Worm (Caenorhabditis elegans) whole organism, late embryonic: ENCODE measurements around the gene K04E7.1.

Experiments used
- C08G9.2 ChIP-seq: sonication (generic microtip); optimal IDR thresholded peaks from 2 replicates; lab custom pipeline; 2016; ENCODE audit warnings: mild to moderate bottlenecking, missing genetic modification characterization, moderate library complexity, missing compliant biosample characterization
- F13H6.1 ChIP-seq: sonication (generic microtip); optimal IDR thresholded peaks from 2 replicates; lab custom pipeline; 2016; ENCODE audit warnings: missing genetic modification characterization, missing compliant biosample characterization
- K02D7.2 ChIP-seq: sonication (generic microtip); optimal IDR thresholded peaks from 2 replicates; lab custom pipeline; 2017; ENCODE audit warnings: mild to moderate bottlenecking, missing genetic modification characterization, missing compliant biosample characterization
- ama-1 ChIP-seq: fragments of 150-350 bp; optimal IDR thresholded peaks from 2 replicates; lab custom pipeline; 2014
- ceh-18 ChIP-seq: sonication (generic microtip); optimal IDR thresholded peaks from 2 replicates; lab custom pipeline; 2016; ENCODE audit warnings: missing genetic modification characterization, missing compliant biosample characterization
- ceh-19 ChIP-seq: fragments of 200-800 bp; sonication (Bioruptor generic); optimal IDR thresholded peaks from 2 replicates; lab custom pipeline; 2018; ENCODE audit warnings: mild to moderate bottlenecking, missing genetic modification characterization, missing compliant biosample characterization
- ceh-24 ChIP-seq: sonication (generic microtip); optimal IDR thresholded peaks from 2 replicates; lab custom pipeline; 2016; ENCODE audit warnings: mild to moderate bottlenecking, missing genetic modification characterization, missing compliant biosample characterization
- ceh-45 ChIP-seq: fragments of 200-800 bp; sonication (Bioruptor generic); IDR thresholded peaks from 2 replicates; pipeline ENCODE4 v1.3.6; 2022; ENCODE audit warnings: missing genetic modification reagents, missing genetic modification characterization, missing compliant biosample characterization
- che-1 ChIP-seq: sonication (generic microtip); optimal IDR thresholded peaks from 2 replicates; lab custom pipeline; 2016; ENCODE audit warnings: mild to moderate bottlenecking, missing genetic modification characterization, missing compliant biosample characterization
- elt-2 ChIP-seq: sonication (generic microtip); optimal IDR thresholded peaks from 2 replicates; lab custom pipeline; 2016; ENCODE audit warnings: missing genetic modification reagents, missing genetic modification characterization, missing compliant biosample characterization
- ets-4 ChIP-seq: sonication (generic microtip); optimal IDR thresholded peaks from 2 replicates; lab custom pipeline; 2016; ENCODE audit warnings: missing genetic modification characterization, missing compliant biosample characterization
- eyg-1 ChIP-seq: sonication (generic microtip); optimal IDR thresholded peaks from 2 replicates; lab custom pipeline; 2016; ENCODE audit warnings: missing genotype, missing genetic modification characterization, missing compliant biosample characterization
- fkh-6 ChIP-seq: sonication (generic microtip); optimal IDR thresholded peaks from 2 replicates; lab custom pipeline; 2016; ENCODE audit warnings: missing genetic modification characterization, missing compliant biosample characterization
- hlh-13 ChIP-seq: fragments of 200-800 bp; sonication (Bioruptor generic); optimal IDR thresholded peaks from 2 replicates; lab custom pipeline; 2018; ENCODE audit warnings: mild to moderate bottlenecking, missing genetic modification characterization, missing compliant biosample characterization
- hlh-15 ChIP-seq: sonication (generic microtip); optimal IDR thresholded peaks from 2 replicates; lab custom pipeline; 2016; ENCODE audit warnings: missing genetic modification characterization, missing compliant biosample characterization
- hlh-6 ChIP-seq: sonication (generic microtip); optimal IDR thresholded peaks from 2 replicates; lab custom pipeline; 2016; ENCODE audit warnings: missing genotype, missing genetic modification characterization, missing compliant biosample characterization
- lim-6 ChIP-seq: sonication (generic microtip); optimal IDR thresholded peaks from 2 replicates; lab custom pipeline; 2016; ENCODE audit warnings: missing genetic modification characterization, missing compliant biosample characterization
- mec-3 ChIP-seq: sonication (generic microtip); optimal IDR thresholded peaks from 2 replicates; lab custom pipeline; 2016; ENCODE audit warnings: borderline replicate concordance, missing genetic modification characterization, missing compliant biosample characterization
- nfya-1 ChIP-seq: sonication (generic microtip); optimal IDR thresholded peaks from 2 replicates; lab custom pipeline; 2017; ENCODE audit warnings: missing genetic modification characterization, mild to moderate bottlenecking, missing compliant biosample characterization, antibody characterized with exemption, moderate library complexity
- pat-9 ChIP-seq: fragments of 200-800 bp; sonication (Bioruptor generic); optimal IDR thresholded peaks from 2 replicates; lab custom pipeline; 2018; ENCODE audit warnings: mild to moderate bottlenecking, missing genetic modification characterization, moderate library complexity, missing compliant biosample characterization
- pha-4 ChIP-seq: fragments of 150-350 bp; optimal IDR thresholded peaks from 2 replicates; lab custom pipeline; 2018; ENCODE audit warnings: missing biosample characterization, missing genetic modification reagents, missing genetic modification characterization
- pros-1 ChIP-seq: fragments of 150-350 bp; optimal IDR thresholded peaks from 2 replicates; lab custom pipeline; 2014; ENCODE audit warnings: missing biosample characterization, missing genetic modification reagents, missing genetic modification characterization
- rnt-1 ChIP-seq: sonication (generic microtip); optimal IDR thresholded peaks from 2 replicates; lab custom pipeline; 2016; ENCODE audit warnings: missing genetic modification characterization, missing compliant biosample characterization
- sdc-2 ChIP-seq: sonication (generic microtip); optimal IDR thresholded peaks from 2 replicates; lab custom pipeline; 2016; ENCODE audit warnings: missing genotype, missing genetic modification characterization, missing compliant biosample characterization
- sox-2 ChIP-seq: fragments of 200-800 bp; sonication (Bioruptor generic); IDR thresholded peaks from 2 replicates; pipeline ENCODE4 v1.3.6; 2022; ENCODE audit warnings: missing genetic modification reagents, missing genetic modification characterization, missing compliant biosample characterization
- tbx-2 ChIP-seq: sonication (generic microtip); optimal IDR thresholded peaks from 2 replicates; lab custom pipeline; 2016; ENCODE audit warnings: missing genetic modification characterization, missing compliant biosample characterization
- tbx-7 ChIP-seq: sonication (generic microtip); optimal IDR thresholded peaks from 2 replicates; lab custom pipeline; 2016; ENCODE audit warnings: missing genotype, missing genetic modification characterization, missing compliant biosample characterization
- unc-42 ChIP-seq: sonication (generic microtip); optimal IDR thresholded peaks from 2 replicates; lab custom pipeline; 2016; ENCODE audit warnings: missing genotype, missing genetic modification characterization, missing compliant biosample characterization
- unc-55 ChIP-seq: sonication (generic microtip); optimal IDR thresholded peaks from 2 replicates; lab custom pipeline; 2017; ENCODE audit warnings: missing biosample characterization, missing genetic modification reagents, missing genetic modification characterization
- zip-5 ChIP-seq: sonication (generic microtip); optimal IDR thresholded peaks from 2 replicates; lab custom pipeline; 2016; ENCODE audit warnings: missing genetic modification characterization, missing compliant biosample characterization

Gene K04E7.1

DNA sequence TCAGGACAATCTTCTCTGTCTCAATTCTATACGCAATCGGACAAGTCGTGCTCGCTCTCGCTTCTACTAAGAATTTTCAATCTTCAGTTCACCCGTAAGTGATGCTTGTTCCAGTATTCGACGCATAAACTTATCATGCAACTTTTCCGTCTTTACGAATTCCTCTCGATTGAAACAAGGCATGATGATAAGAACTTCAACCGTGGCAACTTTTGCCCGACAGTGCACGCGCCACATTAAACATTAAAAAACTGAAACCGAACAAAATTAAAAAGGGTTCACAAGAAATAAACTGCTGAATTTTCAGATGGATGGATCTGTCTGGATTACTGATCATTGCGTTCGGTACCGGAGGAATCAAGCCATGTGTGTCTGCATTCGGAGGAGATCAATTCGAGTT, 3.4 kb upstream of the K04E7.1 start:
- TF ChIP-seq sdc-2 (tag; lab: Kevin White, UChicago), result no peak
- no peak for TF ChIP-seq elt-2 (tag; lab: Kevin White, UChicago)
- TF ChIP-seq tbx-2 (tag; lab: Kevin White, UChicago), result no peak
- no peak for TF ChIP-seq C08G9.2 (tag; lab: Kevin White, UChicago)

DNA sequence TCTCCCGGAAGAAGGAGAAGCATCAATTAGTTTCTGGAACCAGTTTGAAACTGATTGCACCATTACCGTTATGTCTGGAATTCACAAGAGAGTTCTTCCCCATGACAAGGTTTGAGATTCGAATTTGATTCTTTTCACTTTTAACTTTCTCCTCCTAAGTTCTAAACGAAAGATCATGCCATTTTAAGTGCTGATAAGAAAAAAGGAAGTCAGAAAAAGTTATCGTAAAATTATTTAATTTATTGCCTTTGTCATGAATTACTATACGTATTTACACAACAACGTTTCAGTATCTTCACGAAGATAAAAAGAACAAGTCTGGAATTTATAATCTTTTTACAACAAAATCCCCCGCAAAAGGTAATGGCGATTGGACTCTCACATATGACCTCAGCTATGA, 1.7 kb upstream of the K04E7.1 start:
- TF ChIP-seq hlh-6 (tag; lab: Kevin White, UChicago), result no peak
- TF ChIP-seq nfya-1 (tag; lab: Kevin White, UChicago), result no peak
- no peak for TF ChIP-seq mec-3 (tag; lab: Kevin White, UChicago)
- TF ChIP-seq hlh-13, result no peak
- no peak for TF ChIP-seq ets-4
- TF ChIP-seq tbx-2 (tag; lab: Kevin White, UChicago), result no peak
- TF ChIP-seq hlh-15 (tag; lab: Kevin White, UChicago), result no peak
- TF ChIP-seq elt-2 (tag; lab: Kevin White, UChicago), result no peak
- no peak for TF ChIP-seq pat-9 (tag; lab: Kevin White, UChicago)
- TF ChIP-seq ama-1, result no peak

DNA sequence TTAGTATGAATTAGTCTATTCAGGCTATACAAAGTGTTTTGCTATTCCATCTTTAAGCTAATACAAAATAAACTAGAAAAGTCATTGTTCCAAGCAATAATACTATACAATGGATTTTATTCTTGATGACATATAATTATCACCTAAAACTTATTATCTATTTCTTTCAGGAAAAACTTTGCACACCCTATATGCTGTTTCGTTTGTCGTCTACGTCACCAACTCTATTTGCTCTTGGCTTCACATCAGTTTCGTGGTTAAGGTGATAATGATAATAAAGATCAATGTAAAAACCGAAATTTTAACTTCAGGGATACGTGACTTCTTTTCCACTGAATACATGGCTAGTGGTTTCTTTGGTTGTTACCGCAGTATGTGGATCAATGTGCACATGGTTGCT, 650 bp downstream of the K04E7.1 start:
- TF ChIP-seq rnt-1 (tag; lab: Kevin White, UChicago), result no peak
- TF ChIP-seq unc-42, result no peak
- TF ChIP-seq lim-6 (tag; lab: Kevin White, UChicago), result no peak
- TF ChIP-seq pat-9 (tag; lab: Kevin White, UChicago), result no peak
- no peak for TF ChIP-seq fkh-6 (tag; lab: Kevin White, UChicago)
- no peak for TF ChIP-seq ceh-18 (tag; lab: Kevin White, UChicago)
- TF ChIP-seq ceh-24 (tag; lab: Kevin White, UChicago), result no peak
- TF ChIP-seq eyg-1, result no peak
- TF ChIP-seq tbx-7 (tag; lab: Kevin White, UChicago), result no peak
- TF ChIP-seq hlh-6 (tag; lab: Kevin White, UChicago), result no peak
- TF ChIP-seq ama-1, result no peak

ce11 chrX:6462995-6463462, 1.2 kb downstream of the K04E7.1 start, which contains the start of gene C15B12.2:
C15B12.2 (plus strand) TSS chrX:6463412.
- TF ChIP-seq F13H6.1 (tag; lab: Kevin White, UChicago) (no peak), che-1 (tag; lab: Kevin White, UChicago) (no peak), pros-1 (tag; lab: Kevin White, UChicago) (no peak), unc-42 (no peak), unc-55 (GFP tag; lab: Kevin White, UChicago) (no peak), K02D7.2 (tag; lab: Kevin White, UChicago) (no peak), ceh-19 (GFP tag; lab: Kevin White, UChicago) (no peak), pha-4 (tag; lab: Kevin White, UChicago) (no peak), sox-2 (GFP tag; lab: Robert Waterston, UW) (no peak)
- TF ChIP-seq, all 69 proteins: peak for 0

- no peak for TF ChIP-seq sdc-2 (tag; lab: Kevin White, UChicago)
Measured at ce11 chrX:6467462-6467861, 5.6 kb downstream of the K04E7.1 start, which contains the start of gene C15B12.3. C15B12.3 (minus strand) TSS chrX:6467562.

- no peak for TF ChIP-seq sox-2 (GFP tag; lab: Robert Waterston, UW)
- no peak for TF ChIP-seq ceh-45 (GFP tag; lab: Robert Waterston, UW)
- no peak for TF ChIP-seq zip-5 (tag; lab: Kevin White, UChicago)
- no peak for TF ChIP-seq unc-42
Measured at ce11 chrX:6468499-6468898, 6.7 kb downstream of the K04E7.1 start, which contains the start of gene C15B12.9. C15B12.9 (plus strand) TSS chrX:6468799.
